Worm (Caenorhabditis elegans): ENCODE measurements around the gene cyp-37A1.

Gene cyp-37A1

DNA sequence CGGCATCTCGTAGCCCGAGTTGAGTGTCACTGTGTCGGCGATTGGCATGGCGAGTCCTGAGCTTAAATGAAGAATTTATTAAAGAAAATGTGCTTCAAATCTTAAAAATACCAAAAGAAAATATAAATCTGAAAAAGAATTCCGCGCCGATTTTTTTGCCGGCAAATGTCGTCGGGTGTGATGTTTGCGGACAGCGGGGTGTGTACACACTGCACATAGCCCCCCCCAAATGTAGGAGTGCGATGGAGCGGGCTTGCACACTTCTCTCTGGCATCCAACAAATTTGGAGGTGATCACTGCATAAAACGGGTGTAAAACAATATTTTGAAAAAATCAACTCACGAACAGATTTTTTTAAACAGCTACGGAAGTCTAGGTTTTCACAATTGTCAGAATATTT lies 40.6 kb downstream of the cyp-37A1 start, which contains the start of gene Y39G8B.2 (continued):
- TF ChIP-seq unc-55 (GFP tag; optimal IDR thresholded peaks at IDR 0.05) (no peak), ceh-18 (tag; optimal IDR thresholded peaks at IDR 0.05) (peak; percentile 65), nhr-11 (tag; optimal IDR thresholded peaks at IDR 0.05) (no peak), syd-9 (tag; optimal IDR thresholded peaks at IDR 0.05) (peak; percentile 52), ceh-48 (tag; optimal IDR thresholded peaks at IDR 0.05) (peak; percentile 26), sdc-2 (tag; optimal IDR thresholded peaks at IDR 0.05) (peak; percentile 9), sox-4 (tag; optimal IDR thresholded peaks at IDR 0.05) (peak; percentile 30), pag-3 (tag; optimal IDR thresholded peaks at IDR 0.05; ENCODE audit: borderline replicate concordance) (peak; percentile 12), elt-2 (tag; optimal IDR thresholded peaks at IDR 0.05) (peak; percentile 59), unc-86 (tag; optimal IDR thresholded peaks at IDR 0.05) (peak; percentile 2), ttx-3 (tag; optimal IDR thresholded peaks at IDR 0.05) (no peak), ztf-16 (tag; optimal IDR thresholded peaks at IDR 0.05) (peak; percentile 56), ceh-6 (GFP tag; optimal IDR thresholded peaks at IDR 0.05) (peak; percentile 34), unc-42 (tag; optimal IDR thresholded peaks at IDR 0.05) (peak; percentile 57), C08G9.2 (tag; optimal IDR thresholded peaks at IDR 0.05) (peak; percentile 48), ceh-34 (tag; optimal IDR thresholded peaks at IDR 0.05) (peak; percentile 76), gmeb-2 (tag; optimal IDR thresholded peaks at IDR 0.05) (peak; percentile 20), ama-1 (optimal IDR thresholded peaks at IDR 0.05) (no peak), ahr-1 (tag; optimal IDR thresholded peaks at IDR 0.05) (no peak), pat-9 (tag; optimal IDR thresholded peaks at IDR 0.05) (peak; percentile 8), pros-1 (tag; optimal IDR thresholded peaks at IDR 0.05) (peak; percentile 36), fkh-6 (tag; optimal IDR thresholded peaks at IDR 0.05) (no peak), ceh-2 (tag; optimal IDR thresholded peaks at IDR 0.05) (no peak)

DNA sequence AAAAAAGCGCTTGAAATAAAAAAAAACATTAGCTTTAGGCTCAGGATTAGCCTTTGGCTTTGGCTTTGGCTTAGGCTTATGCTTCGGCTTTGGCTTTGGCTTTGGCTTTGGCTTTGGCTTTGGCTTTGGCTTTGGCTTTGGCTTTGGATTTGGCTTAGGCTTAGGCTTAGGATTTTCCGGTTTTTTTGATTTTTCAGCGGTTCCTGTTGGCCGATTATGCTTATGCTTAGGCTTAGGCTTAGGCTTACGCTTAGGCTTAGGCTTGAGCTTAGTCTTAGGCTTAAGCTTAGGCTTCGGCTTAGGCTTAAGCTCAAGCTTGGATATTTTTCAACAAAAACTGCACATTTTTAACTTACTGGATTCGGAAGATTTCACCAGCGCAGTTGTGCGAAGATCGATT lies 42.6 kb downstream of the cyp-37A1 start:
- TF ChIP-seq ceh-24 (tag; optimal IDR thresholded peaks at IDR 0.05) (no peak), dve-1 (tag; optimal IDR thresholded peaks at IDR 0.05) (peak; percentile 45), ceh-45 (GFP tag; IDR thresholded peaks at IDR 0.05) (no peak)

DNA sequence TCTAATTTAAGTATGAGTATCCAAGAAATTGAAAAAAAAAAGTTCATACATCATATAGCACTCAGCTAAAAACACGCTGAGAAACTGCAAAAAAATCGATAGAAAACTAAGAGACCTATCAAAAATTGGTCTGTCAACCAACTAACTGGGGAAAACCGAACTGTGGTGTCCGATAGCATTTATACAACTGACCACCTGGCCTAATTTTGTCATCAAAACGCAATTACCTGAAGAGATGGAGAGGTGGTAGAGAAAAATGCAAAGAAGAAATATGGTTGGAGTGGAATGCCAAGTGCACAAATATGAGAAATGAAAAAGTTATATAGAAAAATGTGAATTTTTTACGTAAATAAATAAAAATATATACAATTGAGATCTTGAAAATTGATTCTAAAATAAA lies 43.3 kb downstream of the cyp-37A1 start, which contains the start of gene Y39G8B.1:
Y39G8B.1 (minus strand) TSS at position 299 of the 400 bp plus-strand sequence.
- TF ChIP-seq pat-9 (tag; optimal IDR thresholded peaks at IDR 0.05) (no peak), sox-4 (tag; optimal IDR thresholded peaks at IDR 0.05) (no peak), ceh-18 (tag; optimal IDR thresholded peaks at IDR 0.05) (no peak), pag-3 (tag; optimal IDR thresholded peaks at IDR 0.05; ENCODE audit: borderline replicate concordance) (no peak), ceh-22 (tag; optimal IDR thresholded peaks at IDR 0.05) (no peak), ceh-30 (tag; optimal IDR thresholded peaks at IDR 0.05) (no peak), dmd-4 (tag; optimal IDR thresholded peaks at IDR 0.05; ENCODE audit: borderline replicate concordance) (no peak), T23F11.4 (GFP tag; optimal IDR thresholded peaks at IDR 0.05) (no peak)

DNA sequence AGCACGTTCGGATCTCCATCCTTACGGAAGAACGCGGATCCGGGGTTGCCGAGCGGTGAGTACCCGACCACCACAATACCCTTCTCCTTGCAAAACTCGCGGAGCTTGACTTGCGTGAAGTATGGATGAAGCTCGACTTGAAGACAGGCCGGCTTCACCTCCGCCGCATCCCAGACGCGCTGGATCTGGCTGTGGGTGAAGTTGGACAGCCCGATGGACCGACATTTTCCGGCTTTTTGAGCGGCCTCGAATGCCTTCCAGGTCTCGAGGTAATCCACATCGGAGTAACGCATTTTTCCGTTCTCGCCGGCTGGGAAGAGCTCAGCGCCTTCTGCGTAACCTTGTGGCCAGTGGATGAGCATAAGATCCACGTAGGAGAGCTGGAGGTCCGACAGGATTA lies 44.6 kb downstream of the cyp-37A1 start:
- no peak for TF ChIP-seq ceh-24 (tag; optimal IDR thresholded peaks at IDR 0.05)
- no peak for TF ChIP-seq nhr-232 (tag; optimal IDR thresholded peaks at IDR 0.05)

DNA sequence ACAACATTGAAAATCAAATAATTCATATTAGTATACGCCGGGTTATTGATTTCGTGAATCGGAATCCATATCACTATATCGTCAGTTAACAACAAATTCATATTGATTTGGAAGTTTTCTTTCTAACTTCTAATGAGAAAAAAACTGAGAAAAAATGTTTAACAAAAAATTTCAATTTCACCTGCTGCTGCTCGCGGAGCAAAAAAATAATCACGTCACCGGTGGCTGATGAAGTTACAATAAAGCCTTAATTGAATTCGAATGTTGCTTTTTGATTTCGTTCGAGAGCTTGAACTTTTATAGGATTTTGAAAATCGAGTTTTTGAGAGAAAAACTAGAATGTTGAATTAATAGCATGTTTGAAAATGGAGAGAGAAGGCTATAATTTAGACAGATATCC lies 47.8 kb downstream of the cyp-37A1 start, which contains the start of gene sre-43:
sre-43 (minus strand) TSS at position 101 of the 400 bp plus-strand sequence.
- TF ChIP-seq elt-4 (tag; optimal IDR thresholded peaks at IDR 0.05) (no peak), ama-1 (optimal IDR thresholded peaks at IDR 0.05) (no peak), hlh-15 (tag; optimal IDR thresholded peaks at IDR 0.05) (no peak), pros-1 (tag; optimal IDR thresholded peaks at IDR 0.05) (no peak), pag-3 (tag; optimal IDR thresholded peaks at IDR 0.05; ENCODE audit: borderline replicate concordance) (no peak), syd-9 (tag; optimal IDR thresholded peaks at IDR 0.05) (no peak), unc-3 (GFP tag; conservative IDR thresholded peaks at IDR 0.05) (no peak), unc-3 (tag; optimal IDR thresholded peaks at IDR 0.05) (no peak), rnt-1 (tag; optimal IDR thresholded peaks at IDR 0.05) (no peak), ref-2 (tag; optimal IDR thresholded peaks at IDR 0.05) (no peak), fax-1 (tag; optimal IDR thresholded peaks at IDR 0.05) (no peak), odd-2 (tag; optimal IDR thresholded peaks at IDR 0.05) (no peak)

Data from whole organism, late embryonic.